Fruit fly (Drosophila melanogaster): ENCODE results near the gene CG15812.

The CG15812 gene

DNA sequence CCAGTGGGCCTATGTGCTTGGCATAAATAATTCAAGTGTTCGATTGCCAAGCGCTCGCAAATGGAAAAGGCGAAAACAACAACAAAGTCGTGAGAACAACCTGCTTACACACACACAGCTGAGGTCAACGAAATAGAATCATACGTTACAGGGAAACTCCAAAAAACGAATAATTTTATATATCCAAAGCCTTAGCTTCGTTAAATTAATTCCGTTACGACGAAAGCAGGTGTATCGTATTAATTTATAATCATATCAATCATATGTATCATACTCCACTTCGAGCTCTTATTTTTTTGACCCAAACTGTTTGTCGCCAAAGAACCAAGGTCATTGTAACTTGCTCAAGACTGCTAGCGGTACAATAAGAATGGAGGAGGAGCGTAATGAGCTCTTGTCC is 19.7 kb downstream of the CG15812 start (continued):
- TF ChIP-seq sd (tag; optimal IDR thresholded peaks at IDR 0.05) (no peak), br (optimal IDR thresholded peaks at IDR 0.05) (no peak), phol (tag; optimal IDR thresholded peaks at IDR 0.05) (peak; percentile 87), CG2678 (tag; optimal IDR thresholded peaks at IDR 0.05) (peak; percentile 93), Hmr (GFP tag; optimal IDR thresholded peaks at IDR 0.05) (peak; percentile 89), wdn (GFP tag; IDR thresholded peaks at IDR 0.05) (peak; percentile 75), H15 (GFP tag; IDR thresholded peaks at IDR 0.05) (peak; percentile 89), CG8290 (GFP tag; optimal IDR thresholded peaks at IDR 0.05) (peak; percentile 79), CG8290 (tag; optimal IDR thresholded peaks at IDR 0.05) (no peak), caup (GFP tag; optimal IDR thresholded peaks at IDR 0.05; ENCODE audit: severe bottlenecking) (peak; percentile 86), ap (GFP tag; IDR thresholded peaks at IDR 0.05) (peak; percentile 61), onecut (GFP tag; IDR thresholded peaks at IDR 0.05) (peak; percentile 80), ATbp (GFP tag; optimal IDR thresholded peaks at IDR 0.05) (peak; percentile 80), CG6683 (GFP tag; optimal IDR thresholded peaks at IDR 0.05) (peak; percentile 79), CG30020 (tag; optimal IDR thresholded peaks at IDR 0.05) (no peak), cg (GFP tag; optimal IDR thresholded peaks at IDR 0.05) (no peak), CG33557 (GFP tag; optimal IDR thresholded peaks at IDR 0.05) (peak; percentile 62), CG1233 (GFP tag; optimal IDR thresholded peaks at IDR 0.05) (peak; percentile 89), dmrt11E (tag; optimal IDR thresholded peaks at IDR 0.05) (peak; percentile 85), croc (GFP tag; conservative IDR thresholded peaks at IDR 0.05) (peak; percentile 83), mam (GFP tag; optimal IDR thresholded peaks at IDR 0.05) (peak; percentile 88), fd64A (GFP tag; optimal IDR thresholded peaks at IDR 0.05) (peak; percentile 57), Fer2 (tag; optimal IDR thresholded peaks at IDR 0.05) (peak; percentile 45), CG8281 (tag; optimal IDR thresholded peaks at IDR 0.05) (peak; percentile 73), kah (GFP tag; optimal IDR thresholded peaks at IDR 0.05) (peak; percentile 80), CG13894 (tag; optimal IDR thresholded peaks at IDR 0.05) (peak; percentile 61), CG4424 (GFP tag; optimal IDR thresholded peaks at IDR 0.05) (peak; percentile 90), Hand (GFP tag; optimal IDR thresholded peaks at IDR 0.05) (peak; percentile 64), bowl (GFP tag; IDR thresholded peaks at IDR 0.05) (peak; percentile 44; the same call in 1 of the 2 replicates), Fer1 (GFP tag; optimal IDR thresholded peaks at IDR 0.05) (no peak), CG4730 (GFP tag; IDR thresholded peaks at IDR 0.05) (peak; percentile 82), Doc3 (GFP tag; IDR thresholded peaks at IDR 0.05; ENCODE audit: partially characterized antibody) (no peak), pnt (GFP tag; optimal IDR thresholded peaks at IDR 0.05) (peak; percentile 70), pho (GFP tag; optimal IDR thresholded peaks at IDR 0.05) (peak; percentile 54), tin (GFP tag; optimal IDR thresholded peaks at IDR 0.05) (peak; percentile 86), wor (GFP tag; IDR thresholded peaks at IDR 0.05) (peak; percentile 58), CG11723 (GFP tag; optimal IDR thresholded peaks at IDR 0.05) (peak; percentile 68), CG17802 (tag; optimal IDR thresholded peaks at IDR 0.05) (peak; percentile 68), CG12071 (GFP tag; optimal IDR thresholded peaks at IDR 0.05) (no peak), Oaz (GFP tag; IDR thresholded peaks at IDR 0.05) (peak; percentile 67), otp (GFP tag; IDR thresholded peaks at IDR 0.05) (peak; percentile 59; the same call in 2 of the 3 replicates), ham (GFP tag; IDR thresholded peaks at IDR 0.05) (peak; percentile 42; the same call in 1 of the 2 replicates), danr (GFP tag; IDR thresholded peaks at IDR 0.05) (peak; percentile 75), CG1792 (GFP tag; optimal IDR thresholded peaks at IDR 0.05) (peak; percentile 58), dpn (GFP tag; optimal IDR thresholded peaks at IDR 0.05) (peak; percentile 85 to 89), Dfd (GFP tag; optimal IDR thresholded peaks at IDR 0.05) (no peak), tgo (GFP tag; IDR thresholded peaks at IDR 0.05) (peak; percentile 87), CG7786 (GFP tag; optimal IDR thresholded peaks at IDR 0.05) (peak; percentile 60), Meics (GFP tag; optimal IDR thresholded peaks at IDR 0.05) (peak; percentile 93), Atf3 (GFP tag; optimal IDR thresholded peaks at IDR 0.05) (peak; percentile 31), gsb-n (tag; optimal IDR thresholded peaks at IDR 0.05) (peak; percentile 83), Ets65A (GFP tag) (peak; percentile 86)
